Fruit fly (Drosophila melanogaster) whole organism, embryonic: ENCODE results near the gene CG10376.

Source experiments
- Abd-B ChIP-seq: fragments of 200-800 bp; sonication (Bioruptor generic); optimal IDR thresholded peaks from 2 replicates; lab custom pipeline; 2018; ENCODE audit warnings: missing biosample characterization, mild to moderate bottlenecking, missing genetic modification characterization, moderate library complexity
- Atf-2 ChIP-seq: fragments of 200-800 bp; sonication (Bioruptor generic); optimal IDR thresholded peaks from 2 replicates; lab custom pipeline; 2016; ENCODE audit warnings: missing biosample characterization, missing genetic modification characterization
- Awh ChIP-seq: fragments of 200-800 bp; sonication (Bioruptor generic); IDR thresholded peaks from 2 replicates; pipeline ENCODE4, ENCODE4 v1.3.6; 2022; ENCODE audit warnings: missing biosample characterization, missing genetic modification characterization
- CG10543 ChIP-seq: fragments of 200-800 bp; sonication (Bioruptor generic); optimal IDR thresholded peaks from 3 replicates; lab custom pipeline; 2017; ENCODE audit warnings: missing biosample characterization, mild to moderate bottlenecking, missing genetic modification characterization, moderate library complexity
- CG11398 ChIP-seq: fragments of 200-800 bp; sonication (Bioruptor generic); optimal IDR thresholded peaks from 2 replicates; lab custom pipeline; 2016; ENCODE audit warnings: missing biosample characterization, missing genetic modification characterization
- CG12744 ChIP-seq: fragments of 200-800 bp; sonication (Bioruptor generic); optimal IDR thresholded peaks from 2 replicates; lab custom pipeline; 2016; ENCODE audit warnings: missing biosample characterization, missing genetic modification characterization
- CG14667 ChIP-seq: fragments of 200-800 bp; sonication (Bioruptor generic); IDR thresholded peaks from 2 replicates; pipeline ENCODE4 v1.3.6; 2022; ENCODE audit warnings: missing biosample characterization, missing genetic modification characterization
- CG16813 ChIP-seq: fragments of 200-800 bp; sonication (Bioruptor generic); IDR thresholded peaks from 3 replicates; pipeline ENCODE4 v1.3.6; 2022; ENCODE audit warnings: missing biosample characterization, missing genetic modification characterization; ENCODE audit not compliant: partially characterized antibody
- CG17328 ChIP-seq: fragments of 200-800 bp; sonication (Bioruptor generic); IDR thresholded peaks from 2 replicates; pipeline ENCODE4 v1.3.6; 2022; ENCODE audit warnings: missing biosample characterization, missing genetic modification characterization
- CG18262 ChIP-seq: fragments of 200-800 bp; optimal IDR thresholded peaks from 3 replicates; lab custom pipeline; 2019; ENCODE audit warnings: missing biosample characterization, mild to moderate bottlenecking, missing genetic modification characterization, moderate library complexity
- CG2199 ChIP-seq: fragments of 200-800 bp; sonication (Bioruptor generic); IDR thresholded peaks from 3 replicates; pipeline ENCODE4 v1.3.6; 2022; ENCODE audit warnings: missing biosample characterization, missing genetic modification characterization
- CG2875 ChIP-seq: fragments of 200-800 bp; sonication (Bioruptor generic); optimal IDR thresholded peaks from 2 replicates; lab custom pipeline; 2017; ENCODE audit warnings: missing biosample characterization, mild to moderate bottlenecking, missing genetic modification characterization, missing genetic modification reagents
- CG30403 ChIP-seq: fragments of 200-800 bp; sonication (Bioruptor generic); optimal IDR thresholded peaks from 3 replicates; lab custom pipeline; 2016; ENCODE audit warnings: missing biosample characterization, missing genetic modification characterization
- CG31388 ChIP-seq: fragments of 200-800 bp; sonication (Bioruptor generic); optimal IDR thresholded peaks from 2 replicates; lab custom pipeline; 2016; ENCODE audit warnings: missing biosample characterization, missing genetic modification characterization
- CG4820 ChIP-seq: fragments of 200-800 bp; sonication (Bioruptor generic); optimal IDR thresholded peaks from 3 replicates; lab custom pipeline; 2016; ENCODE audit warnings: missing biosample characterization, missing genetic modification characterization
- CG5245 ChIP-seq: fragments of 200-800 bp; sonication (Bioruptor generic); optimal IDR thresholded peaks from 3 replicates; lab custom pipeline; 2016; ENCODE audit warnings: missing biosample characterization, missing genetic modification characterization
- CG6654 ChIP-seq: fragments of 200-800 bp; sonication (Bioruptor generic); optimal IDR thresholded peaks from 2 replicates; lab custom pipeline; 2017; ENCODE audit warnings: missing biosample characterization, mild to moderate bottlenecking, missing genetic modification characterization
- CG6683 ChIP-seq: fragments of 200-800 bp; sonication (Bioruptor generic); optimal IDR thresholded peaks from 2 replicates; lab custom pipeline; 2017; ENCODE audit warnings: missing biosample characterization, mild to moderate bottlenecking, missing genetic modification characterization, missing genetic modification reagents
- CG6813 ChIP-seq: fragments of 200-800 bp; sonication (Bioruptor generic); optimal IDR thresholded peaks from 2 replicates; lab custom pipeline; 2017; ENCODE audit warnings: missing biosample characterization, missing genetic modification characterization, mild to moderate bottlenecking, moderate library complexity, missing genetic modification reagents
- CG7745 ChIP-seq: fragments of 200-800 bp; sonication (Bioruptor generic); optimal IDR thresholded peaks from 2 replicates; lab custom pipeline; 2018; ENCODE audit warnings: missing biosample characterization, mild to moderate bottlenecking, missing genetic modification characterization, moderate library complexity
- CG8290 ChIP-seq, 3 experiments: fragments of 200-800 bp; sonication (Bioruptor generic); optimal IDR thresholded peaks; 2 replicates each; lab custom pipeline; 2016 to 2019; ENCODE audit warnings: missing biosample characterization in 3 of 3, missing genetic modification characterization in 3 of 3, mild to moderate bottlenecking in 2 of 3, moderate library complexity in 1 of 3
- CG9437 ChIP-seq: fragments of 200-800 bp; sonication (Bioruptor generic); optimal IDR thresholded peaks from 2 replicates; lab custom pipeline; 2018; ENCODE audit warnings: missing biosample characterization, mild to moderate bottlenecking, missing genetic modification characterization
- Deaf1 ChIP-seq: fragments of 200-800 bp; optimal IDR thresholded peaks from 3 replicates; lab custom pipeline; 2019; ENCODE audit warnings: missing biosample characterization, mild to moderate bottlenecking, missing genetic modification characterization, moderate library complexity
- Dip2 ChIP-seq: fragments of 200-800 bp; sonication (Bioruptor generic); IDR thresholded peaks from 2 replicates; pipeline ENCODE4 v1.3.6; 2022; ENCODE audit warnings: missing biosample characterization, missing genetic modification characterization
- Doc3 ChIP-seq: fragments of 200-800 bp; sonication (Bioruptor generic); IDR thresholded peaks from 3 replicates; pipeline ENCODE4 v1.3.6; 2022; ENCODE audit warnings: missing biosample characterization, missing genetic modification characterization; ENCODE audit not compliant: partially characterized antibody
- H15 ChIP-seq: fragments of 200-800 bp; sonication (Bioruptor generic); IDR thresholded peaks from 3 replicates; pipeline ENCODE4 v1.3.6; 2022; ENCODE audit warnings: missing biosample characterization, missing genetic modification characterization
- HLH3B ChIP-seq: fragments of 200-800 bp; sonication (Bioruptor generic); IDR thresholded peaks from 2 replicates; pipeline ENCODE4 v1.3.6; 2022; ENCODE audit warnings: missing biosample characterization, missing genetic modification characterization
- Hand ChIP-seq: fragments of 200-800 bp; sonication (Bioruptor generic); optimal IDR thresholded peaks from 2 replicates; lab custom pipeline; 2017; ENCODE audit warnings: mild to moderate bottlenecking, missing biosample characterization, missing genetic modification reagents, missing genetic modification characterization
- Hmx ChIP-seq: fragments of 200-800 bp; sonication (Bioruptor generic); optimal IDR thresholded peaks from 2 replicates; lab custom pipeline; 2016; ENCODE audit warnings: missing biosample characterization, missing genetic modification characterization
- Hr39 ChIP-seq: fragments of >200 bp; optimal IDR thresholded peaks from 2 replicates; lab custom pipeline; 2017
- Jarid2 ChIP-seq: fragments of 200-800 bp; sonication (Bioruptor generic); optimal IDR thresholded peaks from 3 replicates; lab custom pipeline; 2017; ENCODE audit warnings: mild to moderate bottlenecking, missing biosample characterization, missing genetic modification reagents, missing genetic modification characterization
- MESR4 ChIP-seq: fragments of 200-800 bp; sonication (Bioruptor generic); optimal IDR thresholded peaks from 2 replicates; lab custom pipeline; 2018; ENCODE audit warnings: missing biosample characterization, mild to moderate bottlenecking, missing genetic modification characterization, moderate library complexity
- NC2α ChIP-seq: fragments of 200-800 bp; sonication (Bioruptor generic); optimal IDR thresholded peaks from 2 replicates; lab custom pipeline; 2016; ENCODE audit warnings: missing biosample characterization, missing genetic modification characterization
- Rx ChIP-seq: fragments of 200-800 bp; sonication (Bioruptor generic); IDR thresholded peaks from 2 replicates; pipeline ENCODE4 v1.3.6; 2022; ENCODE audit warnings: missing biosample characterization, missing genetic modification characterization
- Side ChIP-seq: fragments of 200-800 bp; sonication (Bioruptor generic); optimal IDR thresholded peaks from 2 replicates; lab custom pipeline; 2016; ENCODE audit warnings: missing biosample characterization, missing genetic modification characterization
- Xrp1 ChIP-seq: fragments of 200-800 bp; sonication (Bioruptor generic); IDR thresholded peaks from 2 replicates; pipeline ENCODE4 v1.3.6; 2022; ENCODE audit warnings: missing biosample characterization, missing genetic modification characterization
- ara ChIP-seq: fragments of 200-800 bp; sonication (Bioruptor generic); IDR thresholded peaks from 2 replicates; pipeline ENCODE4 v1.3.6; 2022; ENCODE audit warnings: missing biosample characterization, missing genetic modification characterization
- cwo ChIP-seq: fragments of 200-800 bp; sonication (Bioruptor generic); optimal IDR thresholded peaks from 3 replicates; lab custom pipeline; 2017; ENCODE audit warnings: missing biosample characterization, missing genetic modification characterization, mild to moderate bottlenecking, moderate library complexity, missing genetic modification reagents
- dati ChIP-seq: fragments of 200-800 bp; sonication (Bioruptor generic); IDR thresholded peaks from 2 replicates; pipeline ENCODE4 v1.3.6; 2022; ENCODE audit warnings: missing biosample characterization, missing genetic modification characterization
- eyg ChIP-seq: fragments of 200-800 bp; sonication (Bioruptor generic); optimal IDR thresholded peaks from 3 replicates; lab custom pipeline; 2016; ENCODE audit warnings: missing biosample characterization, missing genetic modification characterization
- fu2 ChIP-seq: fragments of 200-800 bp; sonication (Bioruptor generic); optimal IDR thresholded peaks from 2 replicates; lab custom pipeline; 2016; ENCODE audit warnings: missing biosample characterization, missing genetic modification characterization
- h ChIP-seq: fragments of >200 bp; optimal IDR thresholded peaks from 2 replicates; lab custom pipeline; 2017
- insv ChIP-seq, 2 experiments: fragments of 200-800 bp; sonication (Bioruptor generic); optimal IDR thresholded peaks; 3 replicates each; lab custom pipeline; 2016 to 2018; ENCODE audit warnings: missing biosample characterization in 2 of 2, missing genetic modification characterization in 2 of 2
- klu ChIP-seq: fragments of 200-800 bp; sonication (Bioruptor generic); IDR thresholded peaks from 2 replicates; pipeline ENCODE4 v1.3.6; 2022; ENCODE audit warnings: missing biosample characterization, missing genetic modification characterization
- kni ChIP-seq: fragments of 200-800 bp; sonication (Bioruptor generic); optimal IDR thresholded peaks from 3 replicates; lab custom pipeline; 2017; ENCODE audit warnings: mild to moderate bottlenecking, missing biosample characterization, missing genetic modification reagents, missing genetic modification characterization
- nerfin-1 ChIP-seq: fragments of 200-800 bp; sonication (Bioruptor generic); optimal IDR thresholded peaks from 3 replicates; lab custom pipeline; 2019; ENCODE audit warnings: missing biosample characterization, mild to moderate bottlenecking, missing genetic modification characterization, moderate library complexity
- ssp ChIP-seq: fragments of 200-800 bp; sonication (Bioruptor generic); IDR thresholded peaks from 2 replicates; pipeline ENCODE4 v1.3.6; 2022; ENCODE audit warnings: missing biosample characterization, missing genetic modification characterization
- tll ChIP-seq, 2 experiments: fragments of 200-800 bp in 1 of 2; fragments of >200 bp in 1 of 2; sonication (Bioruptor generic) in 1 of 2; optimal IDR thresholded peaks; 2 replicates each; lab custom pipeline; 2017 to 2019; ENCODE audit warnings: missing biosample characterization in 2 of 2, missing genetic modification characterization in 2 of 2, mild to moderate bottlenecking in 1 of 2, moderate library complexity in 1 of 2
- unc-4 ChIP-seq: fragments of 200-800 bp; sonication (Bioruptor generic); IDR thresholded peaks from 2 replicates; pipeline ENCODE4 v1.3.6; 2022; ENCODE audit warnings: missing biosample characterization, missing genetic modification characterization; ENCODE audit not compliant: partially characterized antibody
- wor ChIP-seq: fragments of 200-800 bp; sonication (Bioruptor generic); IDR thresholded peaks from 2 replicates; pipeline ENCODE4 v1.3.6; 2022; ENCODE audit warnings: missing biosample characterization, missing genetic modification characterization

Gene CG10376

dm6 chr2L:18695404-18695804 lies 7.5 kb downstream of the CG10376 start, which contains the start of the genes CG10383 and CG10338 (continued):
- TF ChIP-seq CG30403 (peak; percentile 87), Doc3 (GFP tag; lab: Robert Waterston, UW) (0 out of 3 replicates have a peak, but pooled peaks have one; percentile 33), CG10543 (GFP tag; lab: Kevin White, UChicago) (peak; percentile 76), CG6813 (GFP tag; lab: Kevin White, UChicago) (peak; percentile 64), CG18262 (tag; lab: Kevin White, UChicago) (peak; percentile 73), CG12744 (peak; percentile 76), CG11398 (peak; percentile 77), CG2199 (GFP tag; lab: Robert Waterston, UW) (peak; percentile 80; the same call in 2 of the 3 replicates), CG8290 (GFP tag; optimal IDR thresholded peaks at IDR 0.05; lab: Kevin White, UChicago) (peak; percentile 48), CG8290 (tag; optimal IDR thresholded peaks at IDR 0.05; lab: Kevin White, UChicago) (peak in 1 of 2 experiments; percentile 94), Dip2 (GFP tag; lab: Robert Waterston, UW) (no peak), CG7745 (tag; lab: Kevin White, UChicago) (no peak), wor (GFP tag; lab: Robert Waterston, UW) (peak; percentile 74), CG4820 (peak; percentile 66), Hmx (GFP tag; lab: Kevin White, UChicago) (peak; percentile 66), tll (GFP tag; optimal IDR thresholded peaks at IDR 0.05; lab: Kevin White, UChicago) (peak in 1 of 2 experiments; percentile 62), CG5245 (GFP tag; lab: Kevin White, UChicago) (peak; percentile 71), HLH3B (GFP tag; lab: Robert Waterston, UW) (peak; percentile 90), insv (GFP tag; optimal IDR thresholded peaks at IDR 0.05; lab: Kevin White, UChicago) (peak in 1 of 2 experiments; percentile 43), CG6654 (peak; percentile 25), ara (GFP tag; lab: Robert Waterston, UW) (peak; percentile 81), Abd-B (GFP tag; lab: Kevin White, UChicago) (peak; percentile 80), CG17328 (GFP tag; lab: Robert Waterston, UW) (peak; percentile 88), nerfin-1 (tag; lab: Kevin White, UChicago) (peak; percentile 57), Deaf1 (tag; lab: Kevin White, UChicago) (peak; percentile 41), fu2 (GFP tag; lab: Kevin White, UChicago) (peak; percentile 83), CG31388 (GFP tag; lab: Kevin White, UChicago) (peak; percentile 46), MESR4 (GFP tag; lab: Kevin White, UChicago) (peak; percentile 55), Awh (peak; percentile 91), NC2α (GFP tag; lab: Kevin White, UChicago) (peak; percentile 62), H15 (peak; percentile 91), dati (peak; percentile 78), Jarid2 (GFP tag; lab: Kevin White, UChicago) (peak; percentile 46), Side (peak; percentile 90), CG16813 (GFP tag; lab: Robert Waterston, UW) (no peak), Rx (GFP tag; lab: Robert Waterston, UW) (peak; percentile 90), kni (GFP tag; lab: Kevin White, UChicago) (peak; percentile 26), CG2875 (GFP tag; lab: Kevin White, UChicago) (peak; percentile 54), CG9437 (GFP tag; lab: Kevin White, UChicago) (peak; percentile 23), Hr39 (lab: Kevin White, UChicago) (no peak), Hand (GFP tag; lab: Kevin White, UChicago) (peak; percentile 48), Atf-2 (peak; percentile 91), CG6683 (GFP tag; lab: Kevin White, UChicago) (peak; percentile 41), cwo (GFP tag; lab: Kevin White, UChicago) (peak; percentile 80), Xrp1 (peak; percentile 87), klu (GFP tag; lab: Robert Waterston, UW) (peak; percentile 94), unc-4 (GFP tag; lab: Robert Waterston, UW) (peak; percentile 45; the same call in 1 of the 2 replicates), CG14667 (GFP tag; lab: Robert Waterston, UW) (peak; percentile 84), eyg (peak; percentile 88), ssp (GFP tag; lab: Robert Waterston, UW) (peak; percentile 71), h (no peak)
